Fruit fly (Drosophila melanogaster) whole organism, embryonic: ENCODE results near the gene ATPsynC.

Source experiments
- ATbp ChIP-seq: fragments of 200-800 bp; sonication (Bioruptor generic); optimal IDR thresholded peaks from 2 replicates; lab custom pipeline; 2017; ENCODE audit warnings: missing biosample characterization, mild to moderate bottlenecking, missing genetic modification characterization, missing genetic modification reagents
- Atf6 ChIP-seq: fragments of 200-800 bp; sonication (Bioruptor generic); IDR thresholded peaks from 2 replicates; pipeline ENCODE4 v1.3.6; 2022; ENCODE audit warnings: missing biosample characterization, missing genetic modification characterization
- BEAF-32 ChIP-seq: fragments of 200-800 bp; sonication (Bioruptor generic); optimal IDR thresholded peaks from 3 replicates; lab custom pipeline; 2017; ENCODE audit warnings: missing biosample characterization, missing genetic modification characterization, mild to moderate bottlenecking, moderate library complexity, missing genetic modification reagents
- BtbVII ChIP-seq: fragments of 200-800 bp; sonication (Bioruptor generic); optimal IDR thresholded peaks from 3 replicates; lab custom pipeline; 2017; ENCODE audit warnings: missing biosample characterization, mild to moderate bottlenecking, missing genetic modification characterization
- CG10209 ChIP-seq: fragments of 200-800 bp; sonication (Bioruptor generic); optimal IDR thresholded peaks from 3 replicates; lab custom pipeline; 2017; ENCODE audit warnings: missing biosample characterization, mild to moderate bottlenecking, missing genetic modification characterization, missing genetic modification reagents
- CG10431 ChIP-seq: fragments of 200-800 bp; sonication (Bioruptor generic); optimal IDR thresholded peaks from 3 replicates; lab custom pipeline; 2018; ENCODE audit warnings: missing biosample characterization, mild to moderate bottlenecking, missing genetic modification characterization
- CG11695 ChIP-seq: fragments of 200-800 bp; sonication (Bioruptor generic); IDR thresholded peaks from 3 replicates; pipeline ENCODE4 v1.3.6; 2022; ENCODE audit warnings: missing biosample characterization, missing genetic modification characterization
- CG12744 ChIP-seq: fragments of 200-800 bp; sonication (Bioruptor generic); optimal IDR thresholded peaks from 2 replicates; lab custom pipeline; 2016; ENCODE audit warnings: missing biosample characterization, missing genetic modification characterization
- CG13123 ChIP-seq: fragments of 200-800 bp; sonication (Bioruptor generic); optimal IDR thresholded peaks from 2 replicates; lab custom pipeline; 2016; ENCODE audit warnings: missing biosample characterization, missing genetic modification characterization
- CG14441 ChIP-seq: fragments of 200-800 bp; sonication (Bioruptor generic); IDR thresholded peaks from 2 replicates; pipeline ENCODE4 v1.3.6; 2022; ENCODE audit warnings: missing biosample characterization, missing genetic modification characterization
- CG15479 ChIP-seq: fragments of 200-800 bp; sonication (Bioruptor generic); optimal IDR thresholded peaks from 3 replicates; lab custom pipeline; 2019; ENCODE audit warnings: missing biosample characterization, mild to moderate bottlenecking, missing genetic modification characterization, moderate library complexity
- CG17612 ChIP-seq: fragments of 200-800 bp; sonication (Bioruptor generic); IDR thresholded peaks from 2 replicates; pipeline ENCODE4 v1.3.6; 2022; ENCODE audit warnings: missing biosample characterization, missing genetic modification characterization
- CG17912 ChIP-seq: fragments of 200-800 bp; sonication (Bioruptor generic); optimal IDR thresholded peaks from 2 replicates; lab custom pipeline; 2018; ENCODE audit warnings: missing biosample characterization, mild to moderate bottlenecking, missing genetic modification characterization
- CG1832 ChIP-seq: fragments of 200-800 bp; sonication (Bioruptor generic); optimal IDR thresholded peaks from 2 replicates; lab custom pipeline; 2017; ENCODE audit warnings: missing biosample characterization, mild to moderate bottlenecking, missing genetic modification characterization, inconsistent platforms
- CG18764 ChIP-seq: fragments of 200-800 bp; sonication (Bioruptor generic); optimal IDR thresholded peaks from 3 replicates; lab custom pipeline; 2016; ENCODE audit warnings: missing biosample characterization, missing genetic modification characterization
- CG2889 ChIP-seq: fragments of 200-800 bp; sonication (Bioruptor generic); IDR thresholded peaks from 3 replicates; pipeline ENCODE4 v1.3.6; 2022; ENCODE audit warnings: missing biosample characterization, missing genetic modification characterization
- CG4328 ChIP-seq: fragments of 200-800 bp; sonication (Bioruptor generic); optimal IDR thresholded peaks from 3 replicates; lab custom pipeline; 2017; ENCODE audit warnings: missing biosample characterization, missing genetic modification reagents, missing genetic modification characterization
- CG7839 ChIP-seq: fragments of 200-800 bp; sonication (Bioruptor generic); optimal IDR thresholded peaks from 3 replicates; lab custom pipeline; 2018; ENCODE audit warnings: missing biosample characterization, mild to moderate bottlenecking, missing genetic modification characterization, moderate library complexity
- CG8478 ChIP-seq: fragments of >200 bp; optimal IDR thresholded peaks from 2 replicates; lab custom pipeline; 2018
- CG8765 ChIP-seq: fragments of 200-800 bp; sonication (Bioruptor generic); IDR thresholded peaks from 2 replicates; pipeline ENCODE4 v1.3.6; 2022; ENCODE audit warnings: missing biosample characterization, missing genetic modification characterization
- CG9876 ChIP-seq: fragments of 200-800 bp; sonication (Bioruptor generic); optimal IDR thresholded peaks from 2 replicates; lab custom pipeline; 2016; ENCODE audit warnings: missing biosample characterization, missing genetic modification characterization
- D ChIP-seq, 2 experiments: fragments of 200-800 bp in 1 of 2; fragments of >200 bp in 1 of 2; sonication (Bioruptor generic) in 1 of 2; optimal IDR thresholded peaks; 2 replicates in 1 of 2; 3 replicates in 1 of 2; lab custom pipeline; 2017; ENCODE audit warnings: mild to moderate bottlenecking in 1 of 2, missing biosample characterization in 1 of 2, missing genetic modification characterization in 1 of 2, missing genetic modification reagents in 1 of 2
- Dp ChIP-seq: fragments of 200-800 bp; sonication (Bioruptor generic); optimal IDR thresholded peaks from 2 replicates; lab custom pipeline; 2018; ENCODE audit warnings: missing biosample characterization, mild to moderate bottlenecking, missing genetic modification characterization, moderate library complexity
- Ets65A ChIP-seq: fragments of 200-800 bp; sonication (Bioruptor generic); peaks from one replicate; lab custom pipeline; 2016; ENCODE audit warnings: missing biosample characterization, missing genetic modification characterization
- Hand ChIP-seq: fragments of 200-800 bp; sonication (Bioruptor generic); optimal IDR thresholded peaks from 2 replicates; lab custom pipeline; 2017; ENCODE audit warnings: mild to moderate bottlenecking, missing biosample characterization, missing genetic modification reagents, missing genetic modification characterization
- HmgZ ChIP-seq: fragments of 200-800 bp; sonication (Bioruptor generic); optimal IDR thresholded peaks from 2 replicates; lab custom pipeline; 2018; ENCODE audit warnings: missing biosample characterization, mild to moderate bottlenecking, missing genetic modification characterization
- Hmx ChIP-seq: fragments of 200-800 bp; sonication (Bioruptor generic); optimal IDR thresholded peaks from 2 replicates; lab custom pipeline; 2016; ENCODE audit warnings: missing biosample characterization, missing genetic modification characterization
- Optix ChIP-seq: fragments of 200-800 bp; sonication (Bioruptor generic); IDR thresholded peaks from 3 replicates; pipeline ENCODE4 v1.3.6; 2022; ENCODE audit warnings: missing biosample characterization, missing genetic modification characterization
- Sox102F ChIP-seq: fragments of 200-800 bp; sonication (Bioruptor generic); optimal IDR thresholded peaks from 2 replicates; lab custom pipeline; 2018; ENCODE audit warnings: missing biosample characterization, mild to moderate bottlenecking, missing genetic modification characterization, moderate library complexity
- ap ChIP-seq: fragments of 200-800 bp; sonication (Bioruptor generic); IDR thresholded peaks from 2 replicates; pipeline ENCODE4 v1.3.6; 2022; ENCODE audit warnings: missing biosample characterization, missing genetic modification characterization
- br ChIP-seq: fragments of >200 bp; optimal IDR thresholded peaks from 2 replicates; lab custom pipeline; 2017
- chn ChIP-seq: fragments of 200-800 bp; sonication (Bioruptor generic); optimal IDR thresholded peaks from 2 replicates; lab custom pipeline; 2016; ENCODE audit warnings: missing biosample characterization, missing genetic modification characterization
- crp ChIP-seq, 2 experiments: fragments of 200-800 bp; sonication (Bioruptor generic); optimal IDR thresholded peaks; 2 replicates in 1 of 2; 3 replicates in 1 of 2; lab custom pipeline; 2017; ENCODE audit warnings: missing biosample characterization in 2 of 2, missing genetic modification characterization in 2 of 2, mild to moderate bottlenecking in 1 of 2, moderate library complexity in 1 of 2
- gce ChIP-seq: fragments of 200-800 bp; sonication (Bioruptor generic); IDR thresholded peaks from 3 replicates; pipeline ENCODE4 v1.3.6; 2022; ENCODE audit warnings: missing biosample characterization, missing genetic modification characterization
- gcm ChIP-seq: fragments of 200-800 bp; sonication (Bioruptor generic); optimal IDR thresholded peaks from 2 replicates; lab custom pipeline; 2019; ENCODE audit warnings: missing biosample characterization, mild to moderate bottlenecking, missing genetic modification characterization, moderate library complexity
- gfzf ChIP-seq: fragments of 200-800 bp; sonication (Bioruptor generic); optimal IDR thresholded peaks from 2 replicates; lab custom pipeline; 2016; ENCODE audit warnings: missing biosample characterization, mild to moderate bottlenecking, missing genetic modification characterization, moderate library complexity
- hbn ChIP-seq: fragments of 200-800 bp; sonication (Bioruptor generic); IDR thresholded peaks from 2 replicates; pipeline ENCODE4 v1.3.6; 2022; ENCODE audit warnings: missing biosample characterization, missing genetic modification characterization; ENCODE audit not compliant: partially characterized antibody
- hkb ChIP-seq, 2 experiments: fragments of 200-800 bp in 1 of 2; fragments of >200 bp in 1 of 2; sonication (Bioruptor generic) in 1 of 2; IDR thresholded peaks in 1 of 2; optimal IDR thresholded peaks in 1 of 2; 2 replicates each; pipeline versions ENCODE4 v1.3.6 to Lab custom; 2017 to 2022; ENCODE audit warnings: missing biosample characterization in 1 of 2, missing genetic modification characterization in 1 of 2
- lab ChIP-seq: fragments of 200-800 bp; sonication (Bioruptor generic); optimal IDR thresholded peaks from 3 replicates; lab custom pipeline; 2017; ENCODE audit warnings: missing biosample characterization, missing genetic modification characterization, mild to moderate bottlenecking, moderate library complexity, missing genetic modification reagents
- maf-S ChIP-seq: fragments of 200-800 bp; sonication (Bioruptor generic); optimal IDR thresholded peaks from 2 replicates; lab custom pipeline; 2016; ENCODE audit warnings: missing biosample characterization, missing genetic modification characterization
- mld ChIP-seq: fragments of 200-800 bp; sonication (Bioruptor generic); IDR thresholded peaks from 3 replicates; pipeline ENCODE4 v1.3.6; 2022; ENCODE audit warnings: missing biosample characterization, missing genetic modification characterization; ENCODE audit not compliant: partially characterized antibody
- nmo ChIP-seq: fragments of 200-800 bp; sonication (Bioruptor generic); optimal IDR thresholded peaks from 2 replicates; lab custom pipeline; 2018; ENCODE audit warnings: missing biosample characterization, mild to moderate bottlenecking, missing genetic modification characterization, moderate library complexity
- onecut ChIP-seq: fragments of 200-800 bp; sonication (Bioruptor generic); IDR thresholded peaks from 2 replicates; pipeline ENCODE4 v1.3.6; 2022; ENCODE audit warnings: missing biosample characterization, missing genetic modification characterization
- stc ChIP-seq: fragments of 200-800 bp; sonication (Bioruptor generic); IDR thresholded peaks from 2 replicates; pipeline ENCODE4 v1.3.6; 2022; ENCODE audit warnings: missing biosample characterization, missing genetic modification characterization
- unc-4 ChIP-seq: fragments of 200-800 bp; sonication (Bioruptor generic); IDR thresholded peaks from 2 replicates; pipeline ENCODE4 v1.3.6; 2022; ENCODE audit warnings: missing biosample characterization, missing genetic modification characterization; ENCODE audit not compliant: partially characterized antibody
- vvl ChIP-seq: fragments of 200-800 bp; sonication (Bioruptor generic); IDR thresholded peaks from 2 replicates; pipeline ENCODE4 v1.3.6; 2022; ENCODE audit warnings: missing biosample characterization, missing genetic modification characterization
- zen ChIP-seq: fragments of 200-800 bp; sonication (Bioruptor generic); optimal IDR thresholded peaks from 3 replicates; lab custom pipeline; 2018; ENCODE audit warnings: missing biosample characterization, mild to moderate bottlenecking, missing genetic modification characterization, moderate library complexity

ATPsynC gene

DNA sequence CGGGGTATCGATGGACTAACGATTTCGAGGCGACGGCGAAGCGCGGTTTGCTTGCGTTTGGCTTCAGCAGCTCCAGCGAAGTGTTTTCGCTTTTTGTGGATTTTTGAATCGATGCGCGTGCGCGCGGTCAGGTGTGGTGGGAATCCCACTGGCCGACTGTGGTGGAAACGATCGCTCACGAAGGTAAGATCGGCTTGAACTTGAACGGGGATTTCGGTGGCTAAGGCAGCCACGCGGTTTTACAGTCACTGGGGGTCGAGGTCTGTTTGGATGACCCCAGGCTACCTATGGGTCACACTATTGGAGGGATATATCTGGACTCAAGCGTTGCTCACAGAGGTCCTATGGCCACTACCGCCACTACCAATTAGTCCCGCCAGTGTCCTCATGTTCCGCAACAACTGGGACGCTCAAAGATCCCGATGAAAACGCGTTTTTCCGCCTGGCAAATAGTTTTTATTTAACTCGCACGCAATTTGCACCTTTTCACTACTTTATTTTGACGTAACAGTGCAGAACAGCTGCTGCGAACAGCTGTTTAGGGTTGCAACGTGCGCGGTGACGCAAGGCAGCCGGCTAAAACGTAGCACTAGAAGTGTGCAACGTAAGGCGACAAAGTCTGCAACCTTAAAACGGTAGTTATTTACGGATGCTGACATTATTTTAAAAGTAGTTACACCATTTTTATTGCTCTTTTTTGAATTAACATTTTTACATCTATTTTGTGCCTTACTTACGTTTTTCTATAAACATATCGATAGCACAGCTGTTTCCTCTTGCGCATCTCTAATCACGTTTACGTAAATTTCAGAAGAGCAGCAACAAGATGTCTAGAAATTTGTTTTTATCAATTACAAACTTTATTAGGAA is 32.9 kb upstream of the ATPsynC start, which contains the start of the genes qless and mRpL32 (continued):
- TF ChIP-seq CG14441 (peak; percentile 88), CG17912 (GFP tag; lab: Kevin White, UChicago) (no peak), CG13123 (GFP tag; lab: Kevin White, UChicago) (no peak), chn (GFP tag; lab: Kevin White, UChicago) (peak; percentile 36), CG10209 (GFP tag; lab: Kevin White, UChicago) (no peak), Hand (no peak), br (lab: Kevin White, UChicago) (no peak), CG8478 (lab: Kevin White, UChicago) (no peak), maf-S (peak; percentile 22), vvl (GFP tag; lab: Robert Waterston, UW) (peak; percentile 89), CG1832 (no peak), nmo (GFP tag; lab: Kevin White, UChicago) (peak; percentile 71), CG17612 (GFP tag; lab: Robert Waterston, UW) (peak; percentile 41; the same call in 1 of the 2 replicates), CG4328 (GFP tag; lab: Kevin White, UChicago) (no peak), onecut (peak; percentile 15; the same call in 1 of the 2 replicates), ATbp (no peak), lab (GFP tag; lab: Kevin White, UChicago) (no peak), D (optimal IDR thresholded peaks at IDR 0.05; lab: Kevin White, UChicago) (no peak), D (GFP tag; optimal IDR thresholded peaks at IDR 0.05; lab: Kevin White, UChicago) (peak; percentile 40), Hmx (no peak), ap (GFP tag; lab: Robert Waterston, UW) (no peak), hkb (optimal IDR thresholded peaks at IDR 0.05; lab: Kevin White, UChicago) (no peak), hkb (GFP tag; IDR thresholded peaks at IDR 0.05; lab: Robert Waterston, UW) (peak; percentile 80), CG11695 (peak; percentile 78; the same call in 2 of the 3 replicates), Ets65A (GFP tag; lab: Kevin White, UChicago) (peak; percentile 95), Dp (GFP tag; lab: Kevin White, UChicago) (peak; percentile 50), gcm (GFP tag; lab: Kevin White, UChicago) (peak; percentile 24), zen (tag; lab: Kevin White, UChicago) (peak; percentile 51), HmgZ (peak; percentile 7), Atf6 (GFP tag; lab: Robert Waterston, UW) (peak; percentile 43; the same call in 1 of the 2 replicates), gce (peak; percentile 39; the same call in 1 of the 3 replicates), CG12744 (GFP tag; lab: Kevin White, UChicago) (no peak), CG8765 (GFP tag; lab: Robert Waterston, UW) (peak; percentile 69), CG10431 (no peak), hbn (peak; percentile 70; the same call in 1 of the 2 replicates), CG9876 (GFP tag; lab: Kevin White, UChicago) (peak; percentile 4), gfzf (peak; percentile 49), mld (no peak), crp (GFP tag; optimal IDR thresholded peaks at IDR 0.05; lab: Kevin White, UChicago) (peak; percentile 94 to 99), BEAF-32 (peak; percentile 82), CG15479 (GFP tag; lab: Kevin White, UChicago) (peak; percentile 56), unc-4 (GFP tag; lab: Robert Waterston, UW) (peak; percentile 83), Sox102F (GFP tag; lab: Kevin White, UChicago) (peak; percentile 36), stc (peak; percentile 75), Optix (GFP tag; lab: Robert Waterston, UW) (no peak), BtbVII (GFP tag; lab: Kevin White, UChicago) (peak; percentile 15), CG18764 (GFP tag; lab: Kevin White, UChicago) (peak; percentile 79), CG2889 (GFP tag; lab: Robert Waterston, UW) (no peak), CG7839 (tag; lab: Kevin White, UChicago) (no peak)
